Worm (Caenorhabditis elegans): ENCODE measurements around the gene spp-31.

Gene spp-31

DNA sequence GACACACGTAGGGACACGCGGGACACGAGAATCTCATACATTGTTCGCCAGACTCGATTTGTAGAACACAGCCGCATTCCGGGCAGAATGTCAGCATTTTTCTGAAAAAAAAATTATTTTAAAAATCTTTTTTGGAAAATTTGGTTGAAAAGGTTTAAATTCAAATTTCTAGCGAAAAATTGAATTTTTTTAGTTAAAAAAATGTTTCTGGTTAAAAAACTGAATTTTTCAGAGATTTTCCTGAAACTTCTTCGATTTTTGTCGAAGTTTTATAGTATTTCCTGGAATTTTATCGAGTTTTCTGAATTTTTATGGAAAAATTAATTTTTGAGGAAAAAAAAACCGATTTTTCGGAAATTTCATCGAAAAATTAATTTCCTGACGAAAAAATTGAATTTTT is 3.6 kb downstream of the spp-31 start, which contains the start of gene rpc-11:
rpc-11 (minus strand) TSS at position 101 of the 400 bp plus-strand sequence.
- TF ChIP-seq sptf-2 (GFP tag; optimal IDR thresholded peaks at IDR 0.05) (no peak), ceh-27 (GFP tag; optimal IDR thresholded peaks at IDR 0.05) (no peak), athp-1 (tag; optimal IDR thresholded peaks at IDR 0.05) (no peak), egl-18 (GFP tag; IDR thresholded peaks at IDR 0.05) (no peak), ceh-58 (GFP tag; IDR thresholded peaks at IDR 0.05) (no peak), zim-3 (tag; optimal IDR thresholded peaks at IDR 0.05) (no peak), B0019.2 (GFP tag; conservative IDR thresholded peaks at IDR 0.05) (no peak), F52B5.7 (tag; optimal IDR thresholded peaks at IDR 0.05) (no peak), ztf-22 (GFP tag; optimal IDR thresholded peaks at IDR 0.05) (no peak), dpl-1 (GFP tag; optimal IDR thresholded peaks at IDR 0.05) (no peak), lin-35 (GFP tag; optimal IDR thresholded peaks at IDR 0.05) (no peak), snpc-1.3 (tag; optimal IDR thresholded peaks at IDR 0.05; ENCODE audit: insufficient read depth) (no peak), ceh-91 (GFP tag; IDR thresholded peaks at IDR 0.05) (no peak), nhr-90 (tag; optimal IDR thresholded peaks at IDR 0.05) (no peak), let-526 (GFP tag; IDR thresholded peaks at IDR 0.05) (no peak), ztf-3 (GFP tag; optimal IDR thresholded peaks at IDR 0.05) (no peak), unc-62 (GFP tag; optimal IDR thresholded peaks at IDR 0.05) (no peak), Y67H2A.10 (GFP tag; conservative IDR thresholded peaks at IDR 0.05) (no peak), madf-8 (GFP tag; conservative IDR thresholded peaks at IDR 0.05) (no peak), ceh-40 (GFP tag; IDR thresholded peaks at IDR 0.05) (no peak)

DNA sequence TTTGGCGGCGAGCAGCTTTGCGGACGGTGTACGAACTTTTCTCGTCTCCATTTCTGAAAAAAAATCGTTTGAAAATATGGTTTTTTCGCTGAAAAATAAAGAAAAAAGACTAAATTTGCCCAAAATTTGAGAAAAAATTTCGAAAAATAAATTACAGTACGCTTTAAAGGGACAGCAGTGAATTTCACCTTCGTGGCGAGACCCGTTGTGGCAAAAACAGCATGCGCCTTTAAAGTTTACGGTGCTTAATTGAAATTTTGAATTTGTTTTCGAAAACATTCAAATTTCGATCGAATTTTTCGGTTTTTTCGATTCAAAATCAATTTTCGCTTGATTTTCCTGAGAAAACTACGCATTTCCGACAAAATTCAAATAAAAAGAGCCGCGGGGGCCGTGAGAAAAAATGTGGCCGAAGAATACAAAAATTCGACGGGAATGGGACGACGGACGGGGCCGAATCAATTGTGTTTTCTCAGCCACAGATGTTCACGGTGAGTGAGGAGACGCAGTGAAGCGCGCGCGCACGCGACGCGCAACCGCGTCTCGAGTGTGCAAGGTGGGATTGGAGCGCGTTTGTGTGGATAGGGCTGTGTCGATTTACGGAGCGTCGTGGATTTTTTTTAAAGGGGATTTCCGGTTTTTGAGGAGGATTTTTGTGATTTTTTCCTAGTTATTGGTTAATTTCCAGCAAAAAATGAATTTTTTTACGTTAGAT is 13.6 kb downstream of the spp-31 start, which contains the start of gene Y77E11A.7:
Y77E11A.7 (minus strand) TSS at position 55 of the 715 bp plus-strand sequence.
- TF ChIP-seq madf-3 (GFP tag; IDR thresholded peaks at IDR 0.05) (peak; percentile 98), sdz-38 (tag; optimal IDR thresholded peaks at IDR 0.05) (no peak), lin-54 (GFP tag; optimal IDR thresholded peaks at IDR 0.05) (peak; percentile 68), gei-17 (GFP tag; optimal IDR thresholded peaks at IDR 0.05) (peak; percentile 4), pbrm-1 (GFP tag; IDR thresholded peaks at IDR 0.05) (peak; percentile 48; the same call in 1 of the 2 replicates), K12H6.12 (tag; optimal IDR thresholded peaks at IDR 0.05) (peak; percentile 94), ekl-4 (GFP tag; IDR thresholded peaks at IDR 0.05) (peak; percentile 50; the same call in 1 of the 2 replicates), cebp-2 (GFP tag; IDR thresholded peaks at IDR 0.05) (no peak), ccch-3 (GFP tag; optimal IDR thresholded peaks at IDR 0.05) (peak; percentile 2), akir-1 (GFP tag; optimal IDR thresholded peaks at IDR 0.05) (no peak), F23B12.7 (tag; optimal IDR thresholded peaks at IDR 0.05; ENCODE audit: insufficient read depth) (peak; percentile 52), ama-1 (optimal IDR thresholded peaks at IDR 0.05) (no peak), ama-1 (GFP tag; optimal IDR thresholded peaks at IDR 0.05) (no peak), nhr-120 (GFP tag; IDR thresholded peaks at IDR 0.05) (no peak), attf-3 (GFP tag; conservative IDR thresholded peaks at IDR 0.05) (peak; percentile 53), snpc-1.1 (tag; optimal IDR thresholded peaks at IDR 0.05; ENCODE audit: insufficient read depth) (no peak), chd-7 (tag; optimal IDR thresholded peaks at IDR 0.05) (no peak), snpc-3.4 (tag; optimal IDR thresholded peaks at IDR 0.05) (peak; percentile 14), cebp-1 (GFP tag; IDR thresholded peaks at IDR 0.05) (no peak), cebp-1 (tag; optimal IDR thresholded peaks at IDR 0.05) (peak; percentile 80), B0261.1 (tag; optimal IDR thresholded peaks at IDR 0.05) (no peak), athp-1 (tag; optimal IDR thresholded peaks at IDR 0.05) (peak; percentile 26), nhr-80 (tag; optimal IDR thresholded peaks at IDR 0.05) (peak; percentile 86), Y95B8A.8 (GFP tag; IDR thresholded peaks at IDR 0.05) (0 out of 2 replicates have a peak, but pooled peaks have one; percentile 10), F49E8.2 (tag; optimal IDR thresholded peaks at IDR 0.05; ENCODE audit: insufficient read depth) (peak; percentile 53), let-607 (tag; optimal IDR thresholded peaks at IDR 0.05) (peak; percentile 17 to 38), lsy-27 (tag; optimal IDR thresholded peaks at IDR 0.05; ENCODE audit: borderline replicate concordance, insufficient read depth) (no peak), nhr-90 (tag; optimal IDR thresholded peaks at IDR 0.05) (no peak)

Measured in whole organism, young adult.